Worm (Caenorhabditis elegans): ENCODE data around the gene T19D12.2.

T19D12.2 gene

DNA sequence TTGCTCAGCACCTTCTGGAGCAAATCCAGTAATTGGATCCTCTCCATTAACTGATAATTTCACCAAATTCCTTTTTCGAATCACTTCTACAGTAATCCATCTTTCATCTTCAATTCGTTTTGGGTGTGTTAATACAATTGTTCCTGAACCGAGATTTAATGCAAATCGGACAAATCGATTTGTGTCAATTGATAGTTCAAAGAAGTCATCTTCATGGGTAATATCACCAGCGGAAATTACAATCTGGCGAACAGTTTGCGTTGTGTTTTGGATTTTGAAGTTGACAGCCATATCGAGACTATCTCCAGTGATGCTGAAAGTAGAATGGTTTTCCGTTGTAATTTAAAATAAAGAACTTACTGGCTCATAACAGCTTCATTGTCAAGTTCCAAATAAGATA lies 23.3 kb upstream of the T19D12.2 start:
- TF ChIP-seq mep-1 (tag; optimal IDR thresholded peaks at IDR 0.05) (no peak), lir-3 (tag; optimal IDR thresholded peaks at IDR 0.05) (no peak), ceh-20 (GFP tag; IDR thresholded peaks at IDR 0.05) (no peak), unc-62 (GFP tag; optimal IDR thresholded peaks at IDR 0.05 in 1 of 2) (peak in 1 of 2 experiments; percentile 95), unc-62 (tag; optimal IDR thresholded peaks at IDR 0.05) (no peak)

DNA sequence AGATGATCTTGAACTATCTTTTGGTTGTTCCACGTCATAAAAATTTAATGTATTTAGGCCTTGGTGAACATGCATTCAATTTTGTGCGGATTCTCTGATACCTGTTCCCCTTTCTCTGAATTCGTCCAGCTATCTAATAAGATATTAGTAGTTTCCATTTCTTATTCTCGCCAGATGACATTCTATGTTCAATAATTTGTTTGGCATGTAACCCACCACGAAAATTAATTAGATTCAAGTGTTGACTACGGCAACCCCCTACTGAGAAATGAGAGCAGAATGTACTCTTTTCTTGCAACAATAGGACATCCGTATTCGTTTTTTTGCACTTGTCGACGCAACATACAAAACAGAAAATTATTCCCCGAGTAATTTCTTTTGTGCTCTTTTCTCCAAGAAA lies 19.0 kb upstream of the T19D12.2 start:
- TF ChIP-seq fkh-10 (GFP tag; optimal IDR thresholded peaks at IDR 0.05) = no peak
- no peak for TF ChIP-seq dmd-8 (GFP tag; IDR thresholded peaks at IDR 0.05)
- no peak for TF ChIP-seq snpc-1.2 (GFP tag; IDR thresholded peaks at IDR 0.05)
- no peak for TF ChIP-seq nhr-77 (tag; optimal IDR thresholded peaks at IDR 0.05)
- TF ChIP-seq nhr-48 (tag; optimal IDR thresholded peaks at IDR 0.05) = no peak
- TF ChIP-seq mep-1 (tag; optimal IDR thresholded peaks at IDR 0.05) = no peak
- TF ChIP-seq ceh-28 (tag; optimal IDR thresholded peaks at IDR 0.05) = no peak
- no peak for TF ChIP-seq zfp-2 (tag; optimal IDR thresholded peaks at IDR 0.05)
- TF ChIP-seq egl-27 (tag; optimal IDR thresholded peaks at IDR 0.05) = no peak
- no peak for TF ChIP-seq lin-1 (GFP tag; IDR thresholded peaks at IDR 0.05)

DNA sequence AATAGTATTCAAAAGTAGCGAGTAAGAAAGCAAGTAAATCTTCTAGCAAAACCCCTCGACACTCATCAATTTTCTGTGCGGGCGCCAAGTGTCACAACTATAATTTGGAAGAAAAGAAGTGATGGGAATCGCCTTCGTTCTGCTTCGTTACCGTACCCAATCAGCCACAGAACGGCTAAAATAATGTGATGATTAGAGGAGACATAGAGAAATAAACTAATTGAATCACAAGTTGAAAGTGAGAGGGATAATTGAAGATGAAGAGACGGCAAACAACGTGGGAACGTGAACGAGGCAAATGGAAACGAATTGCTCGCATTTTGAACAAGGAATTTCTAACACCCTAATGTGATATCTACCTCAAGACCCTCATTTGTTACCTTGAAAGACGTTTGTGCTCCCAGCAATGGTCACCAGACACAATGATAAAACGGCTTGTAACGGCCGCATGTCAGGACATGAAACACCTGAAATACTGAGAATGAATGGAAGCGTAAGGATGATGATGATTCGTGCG lies 18.4 kb upstream of the T19D12.2 start, which contains the start of gene T19D12.6:
T19D12.6 (minus strand) TSS at position 467 of the 517 bp plus-strand sequence.
- TF ChIP-seq nhr-11 (tag; optimal IDR thresholded peaks at IDR 0.05) = no peak
- no peak for TF ChIP-seq tra-1 (GFP tag; IDR thresholded peaks at IDR 0.05)
- TF ChIP-seq hif-1 (tag; optimal IDR thresholded peaks at IDR 0.05) = no peak
- TF ChIP-seq F10B5.3 (tag; optimal IDR thresholded peaks at IDR 0.05) = no peak
- no peak for TF ChIP-seq ZK337.2 (GFP tag; IDR thresholded peaks at IDR 0.05)
- peak; percentile 29 for TF ChIP-seq aha-1 (tag)
- no peak for TF ChIP-seq nhr-77 (tag; optimal IDR thresholded peaks at IDR 0.05)
- peak in 1 of 2 experiments; percentile 73 for TF ChIP-seq unc-62 (GFP tag; optimal IDR thresholded peaks at IDR 0.05 in 1 of 2)
- TF ChIP-seq unc-62 (tag; optimal IDR thresholded peaks at IDR 0.05) = no peak
- TF ChIP-seq skn-1 (tag; optimal IDR thresholded peaks at IDR 0.05) = no peak
- no peak for TF ChIP-seq Y75B8A.6 (GFP tag; IDR thresholded peaks at IDR 0.05)
- no peak for TF ChIP-seq nhr-237 (tag; optimal IDR thresholded peaks at IDR 0.05)
- TF ChIP-seq hlh-30 (tag; optimal IDR thresholded peaks at IDR 0.05; ENCODE audit: insufficient read depth) = no peak
- TF ChIP-seq ceh-82 (tag; optimal IDR thresholded peaks at IDR 0.05) = no peak
- no peak for TF ChIP-seq zag-1 (tag; optimal IDR thresholded peaks at IDR 0.05)
- TF ChIP-seq aly-2 (tag; optimal IDR thresholded peaks at IDR 0.05) = no peak
- no peak for TF ChIP-seq arid-1 (GFP tag; conservative IDR thresholded peaks at IDR 0.05)

DNA sequence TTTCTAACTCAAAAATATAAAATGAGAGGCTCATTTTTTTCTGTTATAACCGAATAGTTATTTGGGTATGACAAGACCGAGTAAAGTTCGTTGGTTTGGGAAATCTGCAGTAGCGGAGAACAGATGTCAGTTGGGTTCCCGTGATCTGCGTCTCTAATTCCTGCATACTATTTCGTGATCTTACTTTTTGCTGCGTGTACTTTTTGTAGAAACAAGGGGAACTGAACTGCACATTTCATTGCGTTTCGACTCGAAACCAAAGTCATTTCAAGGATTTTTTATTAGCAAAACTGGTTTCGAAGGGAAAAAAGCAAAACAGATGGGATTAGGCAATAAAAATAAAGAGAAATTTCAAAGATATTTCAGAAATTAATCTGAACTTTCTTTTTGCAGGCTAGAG lies 14.2 kb upstream of the T19D12.2 start:
- TF ChIP-seq nhr-111 (GFP tag; optimal IDR thresholded peaks at IDR 0.05) (no peak), lin-39 (tag; optimal IDR thresholded peaks at IDR 0.05) (no peak), unc-62 (GFP tag; optimal IDR thresholded peaks at IDR 0.05 in 1 of 2) (peak in 1 of 2 experiments; percentile 48), unc-62 (tag; optimal IDR thresholded peaks at IDR 0.05) (no peak), F44E2.7 (GFP tag; IDR thresholded peaks at IDR 0.05) (no peak), madf-5 (GFP tag; IDR thresholded peaks at IDR 0.05) (no peak), nhr-102 (tag; optimal IDR thresholded peaks at IDR 0.05) (no peak), zip-2 (tag; optimal IDR thresholded peaks at IDR 0.05) (no peak)

DNA sequence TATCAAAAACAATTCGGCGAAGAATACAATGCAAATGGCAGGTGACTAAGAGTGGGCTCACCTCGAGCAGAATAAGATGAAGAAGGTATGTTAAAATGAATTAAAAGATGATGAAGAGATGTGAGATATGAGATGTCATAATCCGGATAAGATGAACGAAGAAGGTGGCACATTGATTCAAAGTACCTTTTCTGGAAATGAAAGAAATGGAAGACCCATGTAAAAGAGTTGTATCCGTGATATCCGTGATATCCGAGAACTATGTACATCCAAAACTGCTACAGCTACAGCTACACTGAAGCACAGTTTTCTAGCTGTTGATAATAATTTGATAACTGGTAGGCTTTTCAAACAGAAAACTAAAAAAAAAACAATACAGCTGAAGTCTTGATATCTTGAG lies 12.1 kb upstream of the T19D12.2 start, which contains the start of gene oig-8:
oig-8 (minus strand) TSS at position 101 of the 400 bp plus-strand sequence.
- TF ChIP-seq zfp-3 (GFP tag; conservative IDR thresholded peaks at IDR 0.05) = no peak
- no peak for TF ChIP-seq saeg-2 (GFP tag; IDR thresholded peaks at IDR 0.05)
- TF ChIP-seq mdt-29 (GFP tag; IDR thresholded peaks at IDR 0.05) = no peak
- TF ChIP-seq mdl-1 (tag; optimal IDR thresholded peaks at IDR 0.05) = no peak
- no peak for TF ChIP-seq daf-8 (GFP tag; IDR thresholded peaks at IDR 0.05)
- no peak for TF ChIP-seq ceh-28 (tag; optimal IDR thresholded peaks at IDR 0.05)
